Worm (Caenorhabditis elegans): ENCODE results near the gene K01A2.6.

DNA sequence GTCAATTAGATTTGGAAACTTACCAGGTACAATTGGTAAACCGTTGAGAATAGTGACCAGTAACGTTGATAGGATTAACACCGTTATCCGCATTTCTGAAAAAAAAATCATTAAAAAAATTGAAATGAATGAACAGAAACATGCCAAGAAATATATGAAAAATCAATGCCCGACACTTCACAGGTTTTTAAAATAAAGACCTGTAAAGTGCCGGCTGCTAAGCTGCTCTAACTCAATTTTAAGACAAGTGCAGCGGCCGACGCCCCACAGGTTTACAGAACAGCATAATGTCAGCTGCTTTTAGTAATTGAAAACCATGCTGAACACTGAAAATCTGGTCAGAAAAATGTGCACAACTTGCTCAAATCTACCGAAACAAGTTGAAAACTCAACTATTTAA is 32.6 kb downstream of the K01A2.6 start, which contains the start of gene cbn-1:
- TF ChIP-seq flt-1 (GFP tag; IDR thresholded peaks at IDR 0.05) = no peak
- TF ChIP-seq ref-1 (GFP tag; conservative IDR thresholded peaks at IDR 0.05) = no peak
- TF ChIP-seq med-1 (GFP tag; optimal IDR thresholded peaks at IDR 0.05; ENCODE audit: insufficient read depth) = no peak
- TF ChIP-seq ztf-29 (GFP tag; IDR thresholded peaks at IDR 0.05) = no peak
- TF ChIP-seq cog-1 (tag; optimal IDR thresholded peaks at IDR 0.05) = no peak
- TF ChIP-seq tab-1 (GFP tag; IDR thresholded peaks at IDR 0.05) = no peak

All from whole organism, midembryonic.